Fruit fly (Drosophila melanogaster) whole organism, embryonic: ENCODE data around the gene CG14965.
A peak's percentile ranks its signal among the peaks of the same experiment; 100 is the strongest.

Source experiments
- Atf3 ChIP-seq: fragments of 200-800 bp; sonication (Bioruptor generic); optimal IDR thresholded peaks from 3 replicates; lab custom pipeline; 2016; ENCODE audit warnings: missing biosample characterization, missing genetic modification characterization
- Bdp1 ChIP-seq: fragments of 200-800 bp; sonication (Bioruptor generic); optimal IDR thresholded peaks from 3 replicates; lab custom pipeline; 2016; ENCODE audit warnings: missing biosample characterization, missing genetic modification characterization
- CG10274 ChIP-seq: fragments of 200-800 bp; sonication (Bioruptor generic); optimal IDR thresholded peaks from 3 replicates; lab custom pipeline; 2017; ENCODE audit warnings: missing biosample characterization, mild to moderate bottlenecking, missing genetic modification characterization
- CG12104 ChIP-seq: fragments of 200-800 bp; sonication (Bioruptor generic); optimal IDR thresholded peaks from 3 replicates; lab custom pipeline; 2016; ENCODE audit warnings: missing biosample characterization, missing genetic modification characterization
- CG12155 ChIP-seq: fragments of 200-800 bp; sonication (Bioruptor generic); optimal IDR thresholded peaks from 3 replicates; lab custom pipeline; 2016; ENCODE audit warnings: missing biosample characterization, missing genetic modification characterization
- CG14860 ChIP-seq: fragments of 200-800 bp; sonication (Bioruptor generic); IDR thresholded peaks from 3 replicates; pipeline ENCODE4 v1.3.6; 2022; ENCODE audit warnings: missing biosample characterization, missing genetic modification characterization; ENCODE audit not compliant: partially characterized antibody
- CG15011 ChIP-seq: fragments of 200-800 bp; sonication (Bioruptor generic); optimal IDR thresholded peaks from 3 replicates; lab custom pipeline; 2018; ENCODE audit warnings: missing biosample characterization, mild to moderate bottlenecking, missing genetic modification characterization
- CG1603 ChIP-seq: fragments of 200-800 bp; sonication (Bioruptor generic); optimal IDR thresholded peaks from 2 replicates; lab custom pipeline; 2019; ENCODE audit warnings: missing biosample characterization, mild to moderate bottlenecking, missing genetic modification characterization, moderate library complexity
- CG17829 ChIP-seq: fragments of 200-800 bp; optimal IDR thresholded peaks from 2 replicates; lab custom pipeline; 2019; ENCODE audit warnings: missing biosample characterization, mild to moderate bottlenecking, missing genetic modification characterization, moderate library complexity
- CG18011 ChIP-seq: fragments of 200-800 bp; sonication (Bioruptor generic); optimal IDR thresholded peaks from 2 replicates; lab custom pipeline; 2017; ENCODE audit warnings: missing biosample characterization, missing genetic modification characterization, mild to moderate bottlenecking, moderate library complexity, missing genotype
- CG2129 ChIP-seq: fragments of 200-800 bp; sonication (Bioruptor generic); IDR thresholded peaks from 2 replicates; pipeline ENCODE4 v1.3.6; 2022; ENCODE audit warnings: missing biosample characterization, missing genetic modification characterization; ENCODE audit not compliant: partially characterized antibody
- CG3163 ChIP-seq: fragments of 200-800 bp; sonication (Bioruptor generic); optimal IDR thresholded peaks from 3 replicates; lab custom pipeline; 2016; ENCODE audit warnings: missing biosample characterization, missing genetic modification characterization
- CG3847 ChIP-seq: fragments of 200-800 bp; sonication (Bioruptor generic); IDR thresholded peaks from 2 replicates; pipeline ENCODE4 v1.3.6; 2022; ENCODE audit warnings: missing biosample characterization, missing genetic modification characterization
- CG4328 ChIP-seq: fragments of 200-800 bp; sonication (Bioruptor generic); optimal IDR thresholded peaks from 3 replicates; lab custom pipeline; 2017; ENCODE audit warnings: missing biosample characterization, missing genetic modification reagents, missing genetic modification characterization
- CG6854 ChIP-seq: fragments of 200-800 bp; sonication (Bioruptor generic); optimal IDR thresholded peaks from 3 replicates; lab custom pipeline; 2017; ENCODE audit warnings: missing biosample characterization, mild to moderate bottlenecking, missing genetic modification characterization
- CG8281 ChIP-seq: fragments of 200-800 bp; sonication (Bioruptor generic); optimal IDR thresholded peaks from 2 replicates; lab custom pipeline; 2018; ENCODE audit warnings: missing biosample characterization, mild to moderate bottlenecking, missing genetic modification characterization, moderate library complexity
- CG8290 ChIP-seq, 3 experiments: fragments of 200-800 bp; sonication (Bioruptor generic); optimal IDR thresholded peaks; 2 replicates each; lab custom pipeline; 2016 to 2019; ENCODE audit warnings: missing biosample characterization in 3 of 3, missing genetic modification characterization in 3 of 3, mild to moderate bottlenecking in 2 of 3, moderate library complexity in 1 of 3
- CG9727 ChIP-seq: fragments of 200-800 bp; sonication (Bioruptor generic); optimal IDR thresholded peaks from 3 replicates; lab custom pipeline; 2017; ENCODE audit warnings: missing biosample characterization, mild to moderate bottlenecking, missing genetic modification characterization
- D19B ChIP-seq: fragments of 200-800 bp; sonication (Bioruptor generic); optimal IDR thresholded peaks from 2 replicates; lab custom pipeline; 2017; ENCODE audit warnings: missing biosample characterization, mild to moderate bottlenecking, missing genetic modification characterization
- Doc3 ChIP-seq: fragments of 200-800 bp; sonication (Bioruptor generic); IDR thresholded peaks from 3 replicates; pipeline ENCODE4 v1.3.6; 2022; ENCODE audit warnings: missing biosample characterization, missing genetic modification characterization; ENCODE audit not compliant: partially characterized antibody
- Jarid2 ChIP-seq: fragments of 200-800 bp; sonication (Bioruptor generic); optimal IDR thresholded peaks from 3 replicates; lab custom pipeline; 2017; ENCODE audit warnings: mild to moderate bottlenecking, missing biosample characterization, missing genetic modification reagents, missing genetic modification characterization
- Poxn ChIP-seq: fragments of 200-800 bp; sonication (Bioruptor generic); IDR thresholded peaks from 2 replicates; pipeline ENCODE4 v1.3.6; 2022; ENCODE audit warnings: missing biosample characterization, missing genetic modification characterization
- Taf1 ChIP-seq: fragments of 200-800 bp; sonication (Bioruptor generic); IDR thresholded peaks from 2 replicates; pipeline ENCODE4 v1.3.6; 2022; ENCODE audit warnings: missing biosample characterization, missing genetic modification characterization
- Usf ChIP-seq: fragments of 200-800 bp; sonication (Bioruptor generic); optimal IDR thresholded peaks from 2 replicates; lab custom pipeline; 2017; ENCODE audit warnings: missing genotype, missing biosample characterization, missing genetic modification characterization
- aop ChIP-seq: fragments of 200-800 bp; sonication (Bioruptor generic); IDR thresholded peaks from 2 replicates; pipeline ENCODE4 v1.3.6; 2022; ENCODE audit warnings: missing biosample characterization, missing genetic modification characterization
- cato ChIP-seq: fragments of 200-800 bp; sonication (Bioruptor generic); optimal IDR thresholded peaks from 2 replicates; lab custom pipeline; 2016; ENCODE audit warnings: missing biosample characterization, missing genetic modification characterization, borderline replicate concordance
- chn ChIP-seq: fragments of 200-800 bp; sonication (Bioruptor generic); optimal IDR thresholded peaks from 2 replicates; lab custom pipeline; 2016; ENCODE audit warnings: missing biosample characterization, missing genetic modification characterization
- da ChIP-seq: fragments of 200-800 bp; sonication (Bioruptor generic); optimal IDR thresholded peaks from 2 replicates; lab custom pipeline; 2016; ENCODE audit warnings: missing biosample characterization, missing genetic modification characterization
- dmrt11E ChIP-seq: fragments of 200-800 bp; sonication (Bioruptor generic); optimal IDR thresholded peaks from 3 replicates; lab custom pipeline; 2018; ENCODE audit warnings: missing biosample characterization, mild to moderate bottlenecking, missing genetic modification characterization, moderate library complexity
- esg ChIP-seq: fragments of 200-800 bp; sonication (Bioruptor generic); conservative IDR thresholded peaks from 2 replicates; pipeline ENCODE4 v1.3.6; 2022; ENCODE audit warnings: missing biosample characterization, missing genetic modification characterization
- fu2 ChIP-seq: fragments of 200-800 bp; sonication (Bioruptor generic); optimal IDR thresholded peaks from 2 replicates; lab custom pipeline; 2016; ENCODE audit warnings: missing biosample characterization, missing genetic modification characterization
- gcm ChIP-seq: fragments of 200-800 bp; sonication (Bioruptor generic); optimal IDR thresholded peaks from 2 replicates; lab custom pipeline; 2019; ENCODE audit warnings: missing biosample characterization, mild to moderate bottlenecking, missing genetic modification characterization, moderate library complexity
- ham ChIP-seq: fragments of 200-800 bp; sonication (Bioruptor generic); IDR thresholded peaks from 2 replicates; pipeline ENCODE4 v1.3.6; 2022; ENCODE audit warnings: missing biosample characterization, missing genetic modification characterization
- insv ChIP-seq, 2 experiments: fragments of 200-800 bp; sonication (Bioruptor generic); optimal IDR thresholded peaks; 3 replicates each; lab custom pipeline; 2016 to 2018; ENCODE audit warnings: missing biosample characterization in 2 of 2, missing genetic modification characterization in 2 of 2
- inv ChIP-seq: fragments of 200-800 bp; sonication (Bioruptor generic); IDR thresholded peaks from 2 replicates; pipeline ENCODE4 v1.3.6; 2022; ENCODE audit warnings: missing biosample characterization, missing genetic modification characterization; ENCODE audit not compliant: partially characterized antibody
- mirr ChIP-seq: fragments of 200-800 bp; sonication (Bioruptor generic); optimal IDR thresholded peaks from 3 replicates; lab custom pipeline; 2018; ENCODE audit warnings: missing biosample characterization, mild to moderate bottlenecking, missing genetic modification characterization
- mld ChIP-seq: fragments of 200-800 bp; sonication (Bioruptor generic); IDR thresholded peaks from 3 replicates; pipeline ENCODE4 v1.3.6; 2022; ENCODE audit warnings: missing biosample characterization, missing genetic modification characterization; ENCODE audit not compliant: partially characterized antibody
- nau ChIP-seq: fragments of 200-800 bp; sonication (Bioruptor generic); optimal IDR thresholded peaks from 3 replicates; lab custom pipeline; 2017; ENCODE audit warnings: missing biosample characterization, mild to moderate bottlenecking, missing genetic modification characterization, missing genetic modification reagents
- nerfin-2 ChIP-seq: fragments of 200-800 bp; sonication (Bioruptor generic); IDR thresholded peaks from 2 replicates; pipeline ENCODE4 v1.3.6; 2022; ENCODE audit warnings: missing biosample characterization, missing genetic modification characterization; ENCODE audit not compliant: partially characterized antibody
- pros ChIP-seq: fragments of 200-800 bp; sonication (Bioruptor generic); optimal IDR thresholded peaks from 3 replicates; lab custom pipeline; 2019; ENCODE audit warnings: missing biosample characterization, mild to moderate bottlenecking, missing genetic modification characterization, moderate library complexity
- repo ChIP-seq: fragments of 200-800 bp; sonication (Bioruptor generic); optimal IDR thresholded peaks from 2 replicates; lab custom pipeline; 2016; ENCODE audit warnings: missing biosample characterization, missing genetic modification characterization
- run ChIP-seq: fragments of 200-800 bp; sonication (Bioruptor generic); optimal IDR thresholded peaks from 3 replicates; lab custom pipeline; 2018; ENCODE audit warnings: missing biosample characterization, mild to moderate bottlenecking, missing genetic modification characterization
- sens-2 ChIP-seq: fragments of 200-800 bp; sonication (Bioruptor generic); IDR thresholded peaks from 2 replicates; pipeline ENCODE4 v1.3.6; 2022; ENCODE audit warnings: missing biosample characterization, missing genetic modification characterization
- slou ChIP-seq: fragments of 200-800 bp; sonication (Bioruptor generic); optimal IDR thresholded peaks from 3 replicates; lab custom pipeline; 2016; ENCODE audit warnings: missing biosample characterization, missing genetic modification characterization
- sob ChIP-seq: fragments of 200-800 bp; sonication (Bioruptor generic); IDR thresholded peaks from 2 replicates; pipeline ENCODE4 v1.3.6; 2022; ENCODE audit warnings: missing biosample characterization, missing genetic modification characterization
- ttk ChIP-seq: fragments of 200-800 bp; sonication (Bioruptor generic); IDR thresholded peaks from 2 replicates; pipeline ENCODE4 v2.1.2; 2022; ENCODE audit warnings: missing biosample characterization, missing genetic modification characterization
- z ChIP-seq: fragments of 200-800 bp; sonication (Bioruptor generic); IDR thresholded peaks from 3 replicates; pipeline ENCODE4 v1.3.6; 2022; ENCODE audit warnings: missing biosample characterization, missing genetic modification characterization

Gene CG14965

dm6 chr3L:3198447-3199402, 6.4 kb upstream of the CG14965 start, which contains the start of the genes CG32276 and gry (continued):
- TF ChIP-seq CG2129 (GFP tag; lab: Robert Waterston, UW) (no peak), chn (peak; percentile 77), nau (GFP tag; lab: Kevin White, UChicago) (no peak), da (GFP tag; lab: Kevin White, UChicago) (peak; percentile 43), Poxn (GFP tag; lab: Robert Waterston, UW) (peak; percentile 62), nerfin-2 (GFP tag; lab: Robert Waterston, UW) (no peak), ham (GFP tag; lab: Robert Waterston, UW) (no peak), Doc3 (GFP tag; lab: Robert Waterston, UW) (no peak), fu2 (GFP tag; lab: Kevin White, UChicago) (peak; percentile 76), CG8290 (GFP tag; optimal IDR thresholded peaks at IDR 0.05; lab: Kevin White, UChicago) (no peak), CG8290 (tag; optimal IDR thresholded peaks at IDR 0.05; lab: Kevin White, UChicago) (peak in 1 of 2 experiments; percentile 15), gcm (no peak), CG9727 (peak; percentile 73), CG15011 (GFP tag; lab: Kevin White, UChicago) (no peak), Usf (peak; percentile 11), pros (no peak), cato (GFP tag; lab: Kevin White, UChicago) (peak; percentile 60), CG4328 (peak; percentile 70), Atf3 (GFP tag; lab: Kevin White, UChicago) (peak; percentile 63), ttk (peak; percentile 25; the same call in 1 of the 2 replicates), Taf1 (GFP tag; lab: Robert Waterston, UW) (peak; percentile 49; the same call in 1 of the 2 replicates), CG8281 (tag; lab: Kevin White, UChicago) (peak; percentile 40), mirr (GFP tag; lab: Kevin White, UChicago) (peak; percentile 70), insv (GFP tag; optimal IDR thresholded peaks at IDR 0.05; lab: Kevin White, UChicago) (peak in 1 of 2 experiments; percentile 91), CG3163 (GFP tag; lab: Kevin White, UChicago) (peak; percentile 61), CG12104 (peak; percentile 53), CG18011 (peak; percentile 49), D19B (GFP tag; lab: Kevin White, UChicago) (no peak), sob (GFP tag; lab: Robert Waterston, UW) (peak; percentile 82), run (tag; lab: Kevin White, UChicago) (no peak), z (GFP tag; lab: Robert Waterston, UW) (0 out of 3 replicates have a peak, but pooled peaks have one; percentile 34), sens-2 (GFP tag; lab: Robert Waterston, UW) (peak; percentile 55; the same call in 1 of the 2 replicates), aop (GFP tag; lab: Robert Waterston, UW) (no peak), CG17829 (tag; lab: Kevin White, UChicago) (peak; percentile 87), dmrt11E (peak; percentile 67), Jarid2 (peak; percentile 50), mld (GFP tag; lab: Robert Waterston, UW) (no peak), CG6854 (GFP tag; lab: Kevin White, UChicago) (peak; percentile 29), CG3847 (peak; percentile 83), CG10274 (GFP tag; lab: Kevin White, UChicago) (no peak), inv (GFP tag; lab: Robert Waterston, UW) (peak; percentile 15; the same call in 1 of the 2 replicates), Bdp1 (peak; percentile 65), CG12155 (GFP tag; lab: Kevin White, UChicago) (peak; percentile 86), slou (GFP tag; lab: Kevin White, UChicago) (peak; percentile 58), esg (GFP tag; lab: Robert Waterston, UW) (peak; percentile 65), repo (GFP tag; lab: Kevin White, UChicago) (peak; percentile 57), CG1603 (tag; lab: Kevin White, UChicago) (peak; percentile 86), CG14860 (GFP tag; lab: Robert Waterston, UW) (no peak)
